Fruit fly (Drosophila melanogaster): ENCODE results near the gene mRpL22.

DNA sequence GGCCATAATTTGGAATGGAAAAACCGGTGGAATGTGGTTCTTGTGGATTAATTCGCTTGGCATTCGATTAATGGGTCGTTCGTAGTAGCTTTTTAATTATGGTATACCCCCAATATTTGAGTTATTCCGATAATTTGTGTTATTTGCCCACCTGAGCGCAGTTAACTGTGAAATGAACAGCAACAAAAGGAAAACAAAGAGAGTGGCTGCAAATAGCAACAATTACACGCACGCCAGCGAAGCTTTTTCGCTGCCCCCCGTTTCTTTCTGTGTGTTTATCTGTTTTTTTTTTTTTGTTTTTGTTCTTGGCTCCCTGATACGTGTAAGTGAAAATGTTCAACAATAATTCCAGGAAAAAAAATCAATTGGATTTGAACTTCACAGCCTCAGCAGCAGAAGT, 16.2 kb downstream of the mRpL22 start:
- TF ChIP-seq cnc (optimal IDR thresholded peaks at IDR 0.05) (no peak), toe (GFP tag; optimal IDR thresholded peaks at IDR 0.05) (no peak), CG14711 (tag; optimal IDR thresholded peaks at IDR 0.05) (no peak), pad (GFP tag; optimal IDR thresholded peaks at IDR 0.05) (no peak)
